Fruit fly (Drosophila melanogaster) Kc167 (cell line): Measurements from ENCODE around the gene Klp67A.

ENCODE experiments used
- Myc ChIP-seq: fragments of >200 bp; optimal IDR thresholded peaks from 2 replicates; lab custom pipeline; 2017; ENCODE audit warnings: missing external identifiers
- Sin3A ChIP-seq: fragments of >200 bp; optimal IDR thresholded peaks from 2 replicates; lab custom pipeline; 2018; ENCODE audit warnings: missing external identifiers
- h ChIP-seq: fragments of >200 bp; optimal IDR thresholded peaks from 3 replicates; lab custom pipeline; 2018; ENCODE audit warnings: missing external identifiers
- insv ChIP-seq: fragments of >200 bp; optimal IDR thresholded peaks from 3 replicates; lab custom pipeline; 2018; ENCODE audit warnings: missing external identifiers
- psq ChIP-seq: fragments of >200 bp; optimal IDR thresholded peaks from 2 replicates; lab custom pipeline; 2017; ENCODE audit warnings: missing external identifiers
- ttk ChIP-seq: sonication (Bioruptor generic); optimal IDR thresholded peaks from 2 replicates; lab custom pipeline; 2017; ENCODE audit warnings: missing external identifiers

DNA sequence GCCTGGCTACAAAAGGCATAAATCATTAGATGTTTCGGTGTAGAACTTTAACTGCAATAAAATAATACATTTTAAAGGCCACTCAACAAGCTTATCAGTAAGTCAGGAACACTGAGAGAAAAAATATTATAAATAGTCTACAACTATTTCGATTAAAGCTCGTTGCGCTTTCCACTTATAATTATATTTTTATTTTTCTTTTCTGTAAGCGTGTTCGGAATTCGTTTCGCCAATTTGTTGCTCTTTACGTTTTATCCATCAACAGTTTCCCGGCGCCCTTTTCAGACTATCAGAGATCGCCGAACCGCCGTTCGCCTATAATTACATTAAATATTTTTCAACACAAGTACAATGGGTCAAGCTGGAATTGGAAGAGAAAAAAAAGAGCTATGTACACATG lies 27.8 kb downstream of the Klp67A start:
- no peak for TF ChIP-seq h
- no peak for TF ChIP-seq insv (lab: Kevin White, UChicago)
- no peak for TF ChIP-seq psq (lab: Kevin White, UChicago)
- no peak for TF ChIP-seq Sin3A (lab: Kevin White, UChicago)
- no peak for TF ChIP-seq Myc (lab: Kevin White, UChicago)
- TF ChIP-seq ttk (lab: Kevin White, UChicago) = no peak
